Worm (Caenorhabditis elegans) whole organism, midembryonic: ENCODE data around the gene F14D7.1.
"Not testable (repeated sequence)": the region's sequence is repeated elsewhere in the genome, so short reads cannot be mapped to it uniquely, and the experiment has no call there.

Source experiments
- T22C8.4 ChIP-seq: fragments of 200-800 bp; sonication (Bioruptor generic); IDR thresholded peaks from 2 replicates; pipeline ENCODE4 v1.3.6; 2022; ENCODE audit warnings: missing genetic modification characterization, missing compliant biosample characterization
- cog-1 ChIP-seq: sonication (generic microtip); optimal IDR thresholded peaks from 2 replicates; lab custom pipeline; 2016; ENCODE audit warnings: missing genetic modification characterization, missing compliant biosample characterization
- flt-1 ChIP-seq: fragments of 200-800 bp; sonication (Bioruptor generic); IDR thresholded peaks from 2 replicates; pipeline ENCODE4 v1.3.6; 2022; ENCODE audit warnings: missing genetic modification characterization, missing compliant biosample characterization
- klf-2 ChIP-seq: fragments of 200-800 bp; sonication (Bioruptor generic); conservative IDR thresholded peaks from 2 replicates; pipeline ENCODE4 v1.3.6; 2022; ENCODE audit warnings: missing genetic modification reagents, missing genetic modification characterization, missing compliant biosample characterization
- med-1 ChIP-seq: sonication (generic microtip); optimal IDR thresholded peaks from 2 replicates; lab custom pipeline; 2017; ENCODE audit warnings: missing genetic modification characterization, mild to moderate bottlenecking, missing compliant biosample characterization, antibody characterized with exemption, missing genetic modification reagents; ENCODE audit not compliant: insufficient read depth
- ref-1 ChIP-seq: fragments of 200-800 bp; sonication (Bioruptor generic); conservative IDR thresholded peaks from 2 replicates; pipeline ENCODE4 v1.3.6; 2022; ENCODE audit warnings: missing genetic modification reagents, missing genetic modification characterization, missing compliant biosample characterization
- tab-1 ChIP-seq: fragments of 200-800 bp; sonication (Bioruptor generic); IDR thresholded peaks from 2 replicates; pipeline ENCODE4 v1.3.6; 2022; ENCODE audit warnings: missing genetic modification characterization, missing compliant biosample characterization
- ztf-23 ChIP-seq: fragments of 200-800 bp; sonication (Bioruptor generic); IDR thresholded peaks from 2 replicates; pipeline ENCODE4 v1.3.6; 2022; ENCODE audit warnings: missing genetic modification reagents, missing genetic modification characterization, missing compliant biosample characterization
- ztf-29 ChIP-seq: fragments of 200-800 bp; sonication (Bioruptor generic); IDR thresholded peaks from 2 replicates; pipeline ENCODE4 v1.3.6; 2022; ENCODE audit warnings: missing genetic modification reagents, missing genetic modification characterization, missing compliant biosample characterization

The F14D7.1 gene

ce11 chrV:14309632-14310031 is 20.4 kb upstream of the F14D7.1 start, which contains the start of gene F14D7.14:
TSS of gene F14D7.14 (plus strand) at chrV:14309932.
- TF ChIP-seq flt-1, klf-2, T22C8.4 (GFP tag; lab: Robert Waterston, UW): not testable (repeated sequence)

ce11 chrV:14308164-14308563 is 18.9 kb upstream of the F14D7.1 start, which contains the start of gene spig-5:
TSS of gene spig-5 (plus strand) at chrV:14308464.
- TF ChIP-seq ztf-29 (GFP tag; lab: Robert Waterston, UW); cog-1 (tag; lab: Kevin White, UChicago); klf-2 (GFP tag; lab: Robert Waterston, UW): not testable (repeated sequence)

DNA sequence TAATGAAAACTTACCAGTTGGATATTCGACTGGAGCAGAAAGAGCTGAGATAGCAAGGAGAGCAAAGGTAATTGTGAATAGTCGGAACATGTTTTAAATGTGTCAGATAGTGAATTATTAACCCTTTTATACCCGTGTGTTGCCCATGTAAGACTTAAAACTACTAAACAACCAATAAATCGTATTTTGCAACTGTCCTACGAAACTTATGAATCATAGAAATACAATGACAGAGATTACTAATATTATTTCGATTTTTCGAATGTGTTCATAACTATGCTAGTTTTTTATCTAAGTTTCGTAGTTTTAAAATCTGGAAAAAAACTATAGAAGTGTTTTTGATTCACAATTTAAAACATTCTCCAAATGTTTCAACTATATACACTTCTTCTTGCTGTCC is 17.5 kb upstream of the F14D7.1 start, which contains the start of gene spig-4:
Gene spig-4, minus strand, starts transcription at position 101 of the 400 bp plus-strand sequence.
- not testable (repeated sequence) for TF ChIP-seq flt-1 (GFP tag; lab: Robert Waterston, UW); ztf-23 (GFP tag; lab: Robert Waterston, UW); ref-1

ce11 chrV:14301076-14301475 is 11.8 kb upstream of the F14D7.1 start, which contains the start of gene F14D7.6:
TSS of gene F14D7.6 (plus strand) at chrV:14301413.
- TF ChIP-seq klf-2 (GFP tag; lab: Robert Waterston, UW) (no peak), tab-1 (GFP tag; lab: Robert Waterston, UW) (no peak), ztf-23 (GFP tag; lab: Robert Waterston, UW) (no peak), cog-1 (tag; lab: Kevin White, UChicago) (no peak), T22C8.4 (GFP tag; lab: Robert Waterston, UW) (no peak), med-1 (no peak)

ce11 chrV:14299569-14300064 is 10.4 kb upstream of the F14D7.1 start, which contains the start of the genes spig-3 and F14D7.12:
TSS of gene spig-3 (minus strand) at chrV:14299669.
TSS of gene F14D7.12 (plus strand) at chrV:14300014.
- TF ChIP-seq flt-1 (GFP tag; lab: Robert Waterston, UW) (no peak), ztf-29 (GFP tag; lab: Robert Waterston, UW) (no peak), tab-1 (GFP tag; lab: Robert Waterston, UW) (no peak), T22C8.4 (GFP tag; lab: Robert Waterston, UW) (no peak), cog-1 (tag; lab: Kevin White, UChicago) (no peak), ztf-23 (GFP tag; lab: Robert Waterston, UW) (no peak), ref-1 (no peak), klf-2 (GFP tag; lab: Robert Waterston, UW) (no peak), med-1 (no peak)

- TF ChIP-seq ztf-29 (GFP tag; lab: Robert Waterston, UW) (no peak), flt-1 (GFP tag; lab: Robert Waterston, UW) (no peak), T22C8.4 (GFP tag; lab: Robert Waterston, UW) (no peak), cog-1 (tag; lab: Kevin White, UChicago) (no peak), ref-1 (no peak), ztf-23 (GFP tag; lab: Robert Waterston, UW) (no peak), klf-2 (GFP tag; lab: Robert Waterston, UW) (no peak), tab-1 (GFP tag; lab: Robert Waterston, UW) (no peak)
Observed at ce11 chrV:14296499-14296898, 7.2 kb upstream of the F14D7.1 start, which contains the start of gene F14D7.3. TSS of gene F14D7.3 (plus strand) at chrV:14296799.

DNA sequence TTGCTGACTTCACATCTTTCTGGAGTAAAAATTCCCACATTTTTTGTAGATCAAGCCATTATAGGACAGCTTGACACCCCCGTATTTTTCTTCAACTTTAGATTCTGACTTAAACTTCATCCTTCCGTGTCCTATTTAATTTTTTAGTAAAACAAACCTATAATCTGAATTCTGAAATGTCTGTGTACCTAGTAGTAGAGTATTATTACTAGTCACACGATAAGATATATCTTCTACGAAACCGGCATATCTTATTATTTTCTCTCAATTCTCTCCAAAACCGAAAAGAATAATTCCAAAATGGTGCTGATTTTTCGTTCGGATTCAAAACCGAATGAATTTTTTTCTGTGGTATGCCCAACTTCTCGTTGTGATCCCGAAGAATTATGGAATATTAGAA is 5.1 kb upstream of the F14D7.1 start, which contains the start of gene F14D7.9:
Gene F14D7.9, plus strand, starts transcription at position 301 of the 400 bp plus-strand sequence.
- TF ChIP-seq flt-1 (GFP tag; lab: Robert Waterston, UW) (no peak), ztf-29 (GFP tag; lab: Robert Waterston, UW) (no peak), med-1 (no peak), klf-2 (GFP tag; lab: Robert Waterston, UW) (no peak), cog-1 (tag; lab: Kevin White, UChicago) (no peak), ztf-23 (GFP tag; lab: Robert Waterston, UW) (no peak), T22C8.4 (GFP tag; lab: Robert Waterston, UW) (no peak), tab-1 (GFP tag; lab: Robert Waterston, UW) (no peak), ref-1 (no peak)

DNA sequence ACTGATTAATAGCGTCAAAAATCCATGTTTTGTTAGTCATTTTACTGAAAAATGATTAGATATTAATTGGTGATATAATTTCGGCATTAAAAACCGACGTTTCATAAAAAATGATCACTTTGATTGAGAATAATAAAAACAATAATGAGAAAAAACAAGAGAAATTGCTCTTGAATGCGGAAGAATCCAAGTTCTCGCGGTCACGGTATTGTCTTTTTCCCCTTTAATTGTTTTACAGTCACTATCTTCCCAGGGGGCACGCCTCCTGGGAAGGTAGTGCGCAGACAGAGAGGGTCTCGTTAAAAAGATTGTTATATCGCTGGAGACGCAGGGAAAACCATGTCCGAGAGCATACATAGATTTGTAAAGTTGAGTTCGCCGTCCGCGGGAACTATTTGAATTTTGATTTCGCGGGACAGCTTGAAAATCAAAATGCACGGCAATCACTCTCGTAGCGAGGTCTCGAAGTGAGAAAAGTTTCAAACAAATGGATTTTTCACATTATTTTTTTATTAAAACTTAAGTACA is 4.5 kb upstream of the F14D7.1 start, which contains the start of gene F14D7.2:
Gene F14D7.2, minus strand, starts transcription at position 51 of the 528 bp plus-strand sequence.
- TF ChIP-seq flt-1 (GFP tag; lab: Robert Waterston, UW) (no peak), med-1 (no peak), ref-1 (no peak), T22C8.4 (GFP tag; lab: Robert Waterston, UW) (no peak), tab-1 (GFP tag; lab: Robert Waterston, UW) (no peak), ztf-29 (GFP tag; lab: Robert Waterston, UW) (no peak), ztf-23 (GFP tag; lab: Robert Waterston, UW) (no peak), klf-2 (GFP tag; lab: Robert Waterston, UW) (no peak), cog-1 (tag; lab: Kevin White, UChicago) (no peak)

ce11 chrV:14290636-14291035 is 1.4 kb upstream of the F14D7.1 start, which contains the start of gene F14D7.18:
TSS of gene F14D7.18 (minus strand) at chrV:14290736.
- TF ChIP-seq ztf-23 (GFP tag; lab: Robert Waterston, UW) (no peak), ref-1 (no peak), tab-1 (GFP tag; lab: Robert Waterston, UW) (no peak), med-1 (no peak), cog-1 (tag; lab: Kevin White, UChicago) (no peak), ztf-29 (GFP tag; lab: Robert Waterston, UW) (no peak), flt-1 (GFP tag; lab: Robert Waterston, UW) (no peak), klf-2 (GFP tag; lab: Robert Waterston, UW) (no peak), T22C8.4 (GFP tag; lab: Robert Waterston, UW) (no peak)
